Worm (Caenorhabditis elegans): Measurements from ENCODE around the gene R13A1.3.

DNA sequence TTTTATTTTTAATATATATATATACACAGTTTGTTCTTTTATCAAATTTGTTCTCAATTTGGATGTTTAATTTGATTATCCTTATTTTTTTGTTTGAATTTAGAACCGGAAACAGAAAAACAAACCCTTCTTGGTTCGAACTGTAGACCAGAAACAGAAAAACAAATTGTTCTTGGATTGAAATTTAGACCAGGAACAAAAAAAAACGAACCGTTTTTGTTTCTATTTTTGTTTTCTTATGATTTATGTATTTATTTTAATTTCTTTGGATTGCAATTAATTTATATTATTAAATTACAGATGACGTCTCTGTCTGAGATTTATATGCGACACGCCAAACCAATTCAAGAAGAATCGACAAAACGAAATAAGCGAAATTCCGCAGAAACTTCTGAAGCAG lies 28.4 kb upstream of the R13A1.3 start, which contains the start of gene C42D4.19:
- TF ChIP-seq W03F9.2 (tag; optimal IDR thresholded peaks at IDR 0.05): no peak
- TF ChIP-seq him-1 (tag; optimal IDR thresholded peaks at IDR 0.05): no peak
